Fruit fly (Drosophila melanogaster): ENCODE results near the gene moi.

Gene moi

DNA sequence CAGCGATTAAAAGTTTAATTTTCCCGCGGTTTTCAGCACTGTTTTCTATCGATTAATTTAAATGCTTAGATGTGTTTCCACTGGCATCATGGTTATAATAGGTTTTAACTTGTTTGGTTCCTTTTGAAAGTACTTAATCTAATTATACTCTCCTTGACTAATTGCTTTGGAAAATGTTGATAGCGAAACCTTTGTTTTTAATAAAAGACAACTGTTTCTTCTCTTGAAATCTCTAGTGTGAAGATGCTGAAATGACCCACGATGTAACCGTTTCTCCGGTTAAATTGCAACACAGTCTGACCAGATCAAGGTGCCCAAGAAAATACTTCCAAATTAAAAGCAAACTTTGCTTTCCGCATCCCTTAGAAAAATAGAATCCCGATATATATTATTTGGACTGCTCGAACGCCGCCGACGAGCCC, 43.6 kb downstream of the moi start, which contains the start of gene Dlc90F (continued):
- TF ChIP-seq CG10431 (GFP tag; optimal IDR thresholded peaks at IDR 0.05): peak; percentile 34
- no peak for TF ChIP-seq sc (optimal IDR thresholded peaks at IDR 0.05)
- TF ChIP-seq sc (GFP tag; optimal IDR thresholded peaks at IDR 0.05): peak; percentile 53
- TF ChIP-seq CG6689 (GFP tag; IDR thresholded peaks at IDR 0.05): peak; percentile 75
- peak; percentile 72 for TF ChIP-seq CG17328 (GFP tag; IDR thresholded peaks at IDR 0.05)
- TF ChIP-seq CG6791 (GFP tag; IDR thresholded peaks at IDR 0.05; ENCODE audit: partially characterized antibody): no peak
- no peak; the same call in 1 of the 2 replicates for TF ChIP-seq ro (GFP tag; IDR thresholded peaks at IDR 0.05)
- no peak for TF ChIP-seq eve (GFP tag; optimal IDR thresholded peaks at IDR 0.05)
- TF ChIP-seq CG3995 (GFP tag; optimal IDR thresholded peaks at IDR 0.05): peak; percentile 65
- peak; percentile 80 for TF ChIP-seq CG14014 (GFP tag; IDR thresholded peaks at IDR 0.05)
- TF ChIP-seq Oaz (GFP tag; IDR thresholded peaks at IDR 0.05): peak; percentile 62
- TF ChIP-seq HLH4C (GFP tag; IDR thresholded peaks at IDR 0.05; ENCODE audit: partially characterized antibody): no peak
- TF ChIP-seq Awh (GFP tag; IDR thresholded peaks at IDR 0.05): peak; percentile 69; the same call in 1 of the 2 replicates
- peak; percentile 82 for TF ChIP-seq CG9215 (GFP tag; IDR thresholded peaks at IDR 0.05)
- TF ChIP-seq bsh (GFP tag; optimal IDR thresholded peaks at IDR 0.05): peak in 1 of 2 experiments; percentile 72
- TF ChIP-seq Antp (GFP tag; optimal IDR thresholded peaks at IDR 0.05): peak; percentile 81
- no peak for TF ChIP-seq CG14965 (GFP tag; optimal IDR thresholded peaks at IDR 0.05; ENCODE audit: borderline replicate concordance)
- TF ChIP-seq lola (GFP tag; optimal IDR thresholded peaks at IDR 0.05): peak in 1 of 3 experiments; percentile 74
- TF ChIP-seq Opbp (GFP tag; IDR thresholded peaks at IDR 0.05; ENCODE audit: partially characterized antibody): no peak
- TF ChIP-seq Stat92E (GFP tag; optimal IDR thresholded peaks at IDR 0.05): no peak
- TF ChIP-seq CG9727 (GFP tag; optimal IDR thresholded peaks at IDR 0.05): peak; percentile 44
- TF ChIP-seq esg (GFP tag; conservative IDR thresholded peaks at IDR 0.05): peak; percentile 84
- TF ChIP-seq fu2 (GFP tag; optimal IDR thresholded peaks at IDR 0.05): peak; percentile 66
- no peak for TF ChIP-seq ash1 (GFP tag; optimal IDR thresholded peaks at IDR 0.05)
- TF ChIP-seq CG16863 (GFP tag; optimal IDR thresholded peaks at IDR 0.05): peak; percentile 41
- TF ChIP-seq CG6175 (GFP tag; IDR thresholded peaks at IDR 0.05): 0 out of 3 replicates have a peak, but pooled peaks have one; percentile 24
- no peak for TF ChIP-seq bowl (GFP tag; IDR thresholded peaks at IDR 0.05)
- TF ChIP-seq cato (GFP tag; optimal IDR thresholded peaks at IDR 0.05; ENCODE audit: borderline replicate concordance): peak; percentile 67
- peak; percentile 49 for TF ChIP-seq caup (GFP tag; optimal IDR thresholded peaks at IDR 0.05; ENCODE audit: severe bottlenecking)
- TF ChIP-seq bcd (GFP tag; optimal IDR thresholded peaks at IDR 0.05): peak; percentile 75
- peak; percentile 46 for TF ChIP-seq Bteb2 (GFP tag; optimal IDR thresholded peaks at IDR 0.05)
- peak; percentile 83 for TF ChIP-seq Aef1 (GFP tag; IDR thresholded peaks at IDR 0.05)
- peak; percentile 59 for TF ChIP-seq CG8089 (GFP tag; optimal IDR thresholded peaks at IDR 0.05)
- TF ChIP-seq CoRest (tag; optimal IDR thresholded peaks at IDR 0.05): peak; percentile 90
- peak; percentile 60 for TF ChIP-seq CG13894 (tag; optimal IDR thresholded peaks at IDR 0.05)
- peak; percentile 86 for TF ChIP-seq Rfx (GFP tag; IDR thresholded peaks at IDR 0.05)
- no peak for TF ChIP-seq ftz-f1 (GFP tag; optimal IDR thresholded peaks at IDR 0.05)
- peak; percentile 92 for TF ChIP-seq Myb (GFP tag; optimal IDR thresholded peaks at IDR 0.05)
- TF ChIP-seq Chrac-16 (GFP tag; optimal IDR thresholded peaks at IDR 0.05): peak; percentile 84
- peak; percentile 51; the same call in 1 of the 2 replicates for TF ChIP-seq CG17612 (GFP tag; IDR thresholded peaks at IDR 0.05)
- TF ChIP-seq CG6765 (GFP tag; optimal IDR thresholded peaks at IDR 0.05): no peak
- no peak for TF ChIP-seq ato (GFP tag; IDR thresholded peaks at IDR 0.05; ENCODE audit: partially characterized antibody)
- no peak for TF ChIP-seq CG12219 (GFP tag; optimal IDR thresholded peaks at IDR 0.05)
- TF ChIP-seq CG6272 (GFP tag; IDR thresholded peaks at IDR 0.05): peak; percentile 72
- TF ChIP-seq Optix (GFP tag; IDR thresholded peaks at IDR 0.05): peak; percentile 55; the same call in 2 of the 3 replicates
- TF ChIP-seq BEAF-32 (GFP tag; optimal IDR thresholded peaks at IDR 0.05): peak; percentile 85
- TF ChIP-seq CG6854 (GFP tag; optimal IDR thresholded peaks at IDR 0.05): no peak
- peak; percentile 86 for TF ChIP-seq CG9817 (tag; optimal IDR thresholded peaks at IDR 0.05)
- TF ChIP-seq CG18262 (tag; optimal IDR thresholded peaks at IDR 0.05): peak; percentile 79
- no peak for TF ChIP-seq trh (GFP tag; optimal IDR thresholded peaks at IDR 0.05)

All from whole organism, embryonic.